Fruit fly (Drosophila melanogaster): ENCODE measurements around the gene Trs33.

Gene Trs33

DNA sequence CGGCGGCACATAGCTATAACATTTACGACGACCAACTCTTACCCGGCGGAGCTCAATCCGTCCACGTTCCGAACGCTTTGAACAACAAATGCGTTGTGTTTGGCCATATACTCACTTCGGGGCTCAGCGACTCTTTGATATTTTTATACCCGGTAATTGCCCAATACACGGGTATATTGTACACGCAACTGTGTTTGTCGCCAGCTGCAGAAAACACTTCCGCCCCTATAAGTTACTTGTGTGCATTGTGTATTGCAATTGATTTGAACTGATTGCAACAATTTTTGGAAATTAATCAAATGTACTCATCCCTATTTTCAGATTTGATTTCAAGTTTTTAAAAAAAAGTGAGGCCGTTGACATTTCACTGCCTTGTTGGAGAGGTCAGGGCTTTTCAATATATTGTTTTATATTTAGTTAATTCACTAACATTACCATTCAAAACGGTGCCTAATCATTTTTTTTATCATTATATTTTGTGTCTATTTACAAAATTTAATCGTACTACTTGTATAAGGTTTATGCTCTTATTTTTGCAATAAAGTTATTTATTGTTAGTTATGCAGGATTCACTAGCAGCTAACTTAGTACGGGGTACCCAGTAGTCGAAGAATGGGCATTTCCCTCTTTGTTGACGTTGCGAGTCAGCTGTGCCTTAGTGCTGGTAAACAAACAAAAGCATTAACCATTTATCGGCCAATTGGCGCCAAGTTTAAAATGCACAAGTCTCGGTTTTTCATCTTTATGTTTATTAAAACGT is 7.7 kb downstream of the Trs33 start, which contains the start of gene Nagk (continued):
- TF ChIP-seq Pdp1 (GFP tag; optimal IDR thresholded peaks at IDR 0.05) (peak; percentile 45 to 53), CG3281 (GFP tag; optimal IDR thresholded peaks at IDR 0.05) (peak; percentile 62), Hand (GFP tag; optimal IDR thresholded peaks at IDR 0.05) (peak; percentile 12), CG15011 (GFP tag; optimal IDR thresholded peaks at IDR 0.05) (peak; percentile 71), CG7271 (tag; optimal IDR thresholded peaks at IDR 0.05) (no peak), E2f1 (GFP tag; IDR thresholded peaks at IDR 0.05) (0 out of 2 replicates have a peak, but pooled peaks have one; percentile 35), CG33557 (GFP tag; optimal IDR thresholded peaks at IDR 0.05) (no peak), CG1603 (tag; optimal IDR thresholded peaks at IDR 0.05) (peak; percentile 48), CG18619 (GFP tag; optimal IDR thresholded peaks at IDR 0.05) (peak; percentile 78), crp (GFP tag; optimal IDR thresholded peaks at IDR 0.05) (peak; percentile 1 to 85), Ssrp (tag; optimal IDR thresholded peaks at IDR 0.05) (peak; percentile 49), row (GFP tag; IDR thresholded peaks at IDR 0.05) (peak; percentile 86), Max (GFP tag; optimal IDR thresholded peaks at IDR 0.05) (peak; percentile 67), CG12155 (GFP tag; optimal IDR thresholded peaks at IDR 0.05) (peak; percentile 43), Ravus (GFP tag; IDR thresholded peaks at IDR 0.05) (no peak), nerfin-2 (GFP tag; IDR thresholded peaks at IDR 0.05; ENCODE audit: partially characterized antibody) (no peak), CG7556 (GFP tag; optimal IDR thresholded peaks at IDR 0.05) (peak; percentile 81), Lim3 (GFP tag; IDR thresholded peaks at IDR 0.05) (no peak), pho (GFP tag; optimal IDR thresholded peaks at IDR 0.05) (peak; percentile 83), Spps (tag; optimal IDR thresholded peaks at IDR 0.05) (peak; percentile 26), CG9215 (GFP tag; IDR thresholded peaks at IDR 0.05) (peak; percentile 21; the same call in 1 of the 2 replicates), CG6272 (GFP tag; IDR thresholded peaks at IDR 0.05) (no peak), CG13624 (GFP tag; optimal IDR thresholded peaks at IDR 0.05) (peak; percentile 67), CG14667 (GFP tag; IDR thresholded peaks at IDR 0.05) (no peak), CG3065 (GFP tag; optimal IDR thresholded peaks at IDR 0.05) (no peak), CG10366 (GFP tag; IDR thresholded peaks at IDR 0.05) (peak; percentile 29; the same call in 1 of the 2 replicates), Myb (GFP tag; optimal IDR thresholded peaks at IDR 0.05) (peak; percentile 33), Adf1 (GFP tag; IDR thresholded peaks at IDR 0.05) (peak; percentile 31; the same call in 1 of the 2 replicates), CG6175 (GFP tag; IDR thresholded peaks at IDR 0.05) (no peak), CG14860 (GFP tag; IDR thresholded peaks at IDR 0.05; ENCODE audit: partially characterized antibody) (no peak), unpg (GFP tag; optimal IDR thresholded peaks at IDR 0.05) (peak; percentile 11), chm (GFP tag; IDR thresholded peaks at IDR 0.05) (peak; percentile 19; the same call in 1 of the 2 replicates), so (GFP tag; IDR thresholded peaks at IDR 0.05) (no peak), CG14710 (tag; optimal IDR thresholded peaks at IDR 0.05) (peak; percentile 60), nau (GFP tag; optimal IDR thresholded peaks at IDR 0.05) (no peak), pan (optimal IDR thresholded peaks at IDR 0.05) (peak in 1 of 2 experiments; percentile 27), pan (GFP tag; optimal IDR thresholded peaks at IDR 0.05 in 1 of 2, IDR thresholded peaks at IDR 0.05 in 1 of 2) (peak in 1 of 2 experiments; percentile 55), Taf1 (GFP tag; IDR thresholded peaks at IDR 0.05) (no peak), usp (GFP tag; optimal IDR thresholded peaks at IDR 0.05) (no peak), cwo (GFP tag; optimal IDR thresholded peaks at IDR 0.05) (peak; percentile 56), kay (GFP tag; optimal IDR thresholded peaks at IDR 0.05) (peak; percentile 52), C15 (GFP tag; IDR thresholded peaks at IDR 0.05) (no peak), zfh1 (GFP tag; IDR thresholded peaks at IDR 0.05) (peak; percentile 30; the same call in 2 of the 3 replicates), CG1792 (GFP tag; optimal IDR thresholded peaks at IDR 0.05) (peak; percentile 37), gsb (GFP tag; IDR thresholded peaks at IDR 0.05) (no peak), CG14965 (GFP tag; optimal IDR thresholded peaks at IDR 0.05; ENCODE audit: borderline replicate concordance) (no peak), CG17359 (tag; optimal IDR thresholded peaks at IDR 0.05) (peak; percentile 34), ap (GFP tag; IDR thresholded peaks at IDR 0.05) (no peak), CG10979 (tag; optimal IDR thresholded peaks at IDR 0.05) (peak; percentile 59)

All from whole organism, embryonic.